Worm (Caenorhabditis elegans): ENCODE data around the gene M01F1.9.
A peak's percentile ranks its signal among the peaks of the same experiment; 100 is the strongest.

ce11 chrIII:3475014-3475413 is 23.8 kb downstream of the M01F1.9 start:
- TF ChIP-seq lin-29 (GFP tag; IDR thresholded peaks at IDR 0.05) (no peak), spr-3 (GFP tag; optimal IDR thresholded peaks at IDR 0.05) (no peak), ZK337.2 (GFP tag; IDR thresholded peaks at IDR 0.05) (no peak), ceh-20 (GFP tag; IDR thresholded peaks at IDR 0.05) (no peak), ama-1 (optimal IDR thresholded peaks at IDR 0.05) (no peak), pqm-1 (tag; optimal IDR thresholded peaks at IDR 0.05) (peak; percentile 58), ceh-44 (GFP tag; IDR thresholded peaks at IDR 0.05) (no peak), zip-2 (tag; optimal IDR thresholded peaks at IDR 0.05) (no peak), nhr-76 (tag; optimal IDR thresholded peaks at IDR 0.05) (no peak), unc-39 (tag; optimal IDR thresholded peaks at IDR 0.05) (no peak)

Data from whole organism, L4 larva.